Worm (Caenorhabditis elegans) whole organism, L1 larva: Measurements from ENCODE around the gene his-40.

Experiments used
- C34B4.2 ChIP-seq: sonication (generic microtip); optimal IDR thresholded peaks from 2 replicates; lab custom pipeline; 2017; ENCODE audit warnings: mild to moderate bottlenecking, missing genetic modification characterization, missing compliant biosample characterization
- Y116A8C.19 ChIP-seq: sonication (generic microtip); optimal IDR thresholded peaks from 2 replicates; lab custom pipeline; 2016; ENCODE audit warnings: missing compliant biosample characterization, missing genetic modification characterization, borderline replicate concordance
- aha-1 ChIP-seq: fragments of 150-350 bp; optimal IDR thresholded peaks from 2 replicates; lab custom pipeline; 2014; ENCODE audit warnings: missing biosample characterization, missing genetic modification characterization
- alr-1 ChIP-seq: fragments of 200-800 bp; sonication (Bioruptor generic); optimal IDR thresholded peaks from 2 replicates; lab custom pipeline; 2018; ENCODE audit warnings: borderline replicate concordance, mild to moderate bottlenecking, missing genetic modification characterization, missing compliant biosample characterization
- aly-2 ChIP-seq: fragments of 150-350 bp; optimal IDR thresholded peaks from 2 replicates; lab custom pipeline; 2014; ENCODE audit warnings: missing biosample characterization, missing genetic modification characterization
- ama-1 ChIP-seq: fragments of 150-350 bp; optimal IDR thresholded peaks from 2 replicates; lab custom pipeline; 2014
- ceh-63 ChIP-seq: fragments of 200-800 bp; sonication (Bioruptor generic); optimal IDR thresholded peaks from 2 replicates; lab custom pipeline; 2018; ENCODE audit warnings: mild to moderate bottlenecking, missing genetic modification characterization, missing compliant biosample characterization
- ceh-8 ChIP-seq: fragments of 200-800 bp; sonication (Bioruptor generic); optimal IDR thresholded peaks from 2 replicates; lab custom pipeline; 2018; ENCODE audit warnings: mild to moderate bottlenecking, missing genetic modification characterization, moderate library complexity, missing compliant biosample characterization
- ceh-82 ChIP-seq, 3 experiments: fragments of 150-350 bp in 1 of 3; sonication (generic microtip) in 2 of 3; optimal IDR thresholded peaks; 2 replicates each; lab custom pipeline; 2014 to 2017; ENCODE audit warnings: missing biosample characterization in 3 of 3, missing genetic modification characterization in 3 of 3
- ceh-88 ChIP-seq: fragments of 200-800 bp; sonication (Bioruptor generic); IDR thresholded peaks from 2 replicates; pipeline ENCODE4 v1.3.6; 2022; ENCODE audit warnings: missing genetic modification characterization, missing compliant biosample characterization
- ceh-90 ChIP-seq: sonication (generic microtip); optimal IDR thresholded peaks from 2 replicates; lab custom pipeline; 2016; ENCODE audit warnings: missing genetic modification characterization, missing compliant biosample characterization
- dpl-1 ChIP-seq, 3 experiments: fragments of 150-350 bp in 2 of 3; sonication (generic microtip) in 1 of 3; optimal IDR thresholded peaks; 2 replicates each; lab custom pipeline; 2014 to 2017; ENCODE audit warnings: missing biosample characterization in 3 of 3, missing genetic modification characterization in 3 of 3, missing genetic modification reagents in 3 of 3
- egl-27 ChIP-seq, 2 experiments: fragments of 150-350 bp in 1 of 2; sonication (generic microtip); optimal IDR thresholded peaks; 3 replicates each; lab custom pipeline; 2017 to 2018; ENCODE audit warnings: missing biosample characterization in 2 of 2, missing genetic modification characterization in 2 of 2, missing genetic modification reagents in 2 of 2
- elt-3 ChIP-seq, 6 experiments: fragments of 150-350 bp in 1 of 6; sonication (generic microtip); optimal IDR thresholded peaks; 2 replicates each; lab custom pipeline; 2017 to 2018; ENCODE audit warnings: missing biosample characterization in 6 of 6, missing genetic modification characterization in 6 of 6, inconsistent platforms in 1 of 6
- fkh-10 ChIP-seq: sonication (generic microtip); optimal IDR thresholded peaks from 2 replicates; lab custom pipeline; 2017; ENCODE audit warnings: missing biosample characterization, missing genetic modification reagents, missing genetic modification characterization
- fkh-4 ChIP-seq: sonication (generic microtip); optimal IDR thresholded peaks from 2 replicates; lab custom pipeline; 2016; ENCODE audit warnings: missing compliant biosample characterization, missing genetic modification characterization, borderline replicate concordance
- fkh-8 ChIP-seq: sonication (generic microtip); optimal IDR thresholded peaks from 2 replicates; lab custom pipeline; 2016; ENCODE audit warnings: mild to moderate bottlenecking, missing genetic modification characterization, missing compliant biosample characterization
- grh-1 ChIP-seq: fragments of 200-800 bp; sonication (Bioruptor generic); IDR thresholded peaks from 2 replicates; pipeline ENCODE4 v1.3.6; 2022; ENCODE audit warnings: missing genetic modification reagents, missing genetic modification characterization, missing compliant biosample characterization
- hlh-17 ChIP-seq: fragments of 200-800 bp; sonication (Bioruptor generic); optimal IDR thresholded peaks from 2 replicates; lab custom pipeline; 2018; ENCODE audit warnings: missing genetic modification characterization, mild to moderate bottlenecking, missing compliant biosample characterization, moderate library complexity, borderline replicate concordance
- irx-1 ChIP-seq: sonication (generic microtip); optimal IDR thresholded peaks from 2 replicates; lab custom pipeline; 2016; ENCODE audit warnings: missing genetic modification characterization, missing compliant biosample characterization
- isw-1 ChIP-seq: fragments of 200-800 bp; sonication (Bioruptor generic); IDR thresholded peaks from 2 replicates; pipeline ENCODE4 v1.3.6; 2022; ENCODE audit warnings: missing genetic modification characterization, missing compliant biosample characterization
- jun-1 ChIP-seq: fragments of 150-350 bp; optimal IDR thresholded peaks from 2 replicates; lab custom pipeline; 2014; ENCODE audit warnings: missing biosample characterization, missing genetic modification reagents, missing genetic modification characterization
- lin-13 ChIP-seq: fragments of 150-350 bp; optimal IDR thresholded peaks from 2 replicates; lab custom pipeline; 2014; ENCODE audit warnings: missing biosample characterization, missing genetic modification reagents, missing genetic modification characterization
- lin-14 ChIP-seq: fragments of 200-800 bp; sonication (Bioruptor generic); optimal IDR thresholded peaks from 2 replicates; lab custom pipeline; 2018; ENCODE audit warnings: mild to moderate bottlenecking, missing genetic modification characterization, moderate library complexity, missing compliant biosample characterization
- lin-15B ChIP-seq: fragments of 150-350 bp; sonication (generic microtip); optimal IDR thresholded peaks from 3 replicates; lab custom pipeline; 2014; ENCODE audit warnings: missing biosample characterization, missing genetic modification characterization
- lin-35 ChIP-seq, 2 experiments: fragments of 150-350 bp; optimal IDR thresholded peaks; 2 replicates each; lab custom pipeline; 2014; ENCODE audit warnings: missing biosample characterization in 2 of 2, missing genetic modification characterization in 2 of 2, missing genetic modification reagents in 2 of 2
- lin-39 ChIP-seq: fragments of 150-350 bp; optimal IDR thresholded peaks from 2 replicates; lab custom pipeline; 2014; ENCODE audit warnings: missing biosample characterization, missing genetic modification reagents, missing genetic modification characterization
- lir-3 ChIP-seq: sonication (generic microtip); optimal IDR thresholded peaks from 2 replicates; lab custom pipeline; 2016; ENCODE audit warnings: mild to moderate bottlenecking, missing genetic modification characterization, moderate library complexity, missing compliant biosample characterization; ENCODE audit not compliant: poor library complexity
- lsy-2 ChIP-seq, 2 experiments: fragments of 150-350 bp; optimal IDR thresholded peaks; 2 replicates each; lab custom pipeline; 2014; ENCODE audit warnings: missing biosample characterization in 2 of 2, missing genetic modification characterization in 2 of 2
- mef-2 ChIP-seq: fragments of 150-350 bp; optimal IDR thresholded peaks from 2 replicates; lab custom pipeline; 2014; ENCODE audit warnings: missing biosample characterization, missing genetic modification characterization
- mep-1 ChIP-seq: fragments of 150-350 bp; optimal IDR thresholded peaks from 2 replicates; lab custom pipeline; 2014; ENCODE audit warnings: missing biosample characterization, missing genetic modification characterization
- nhr-20 ChIP-seq: sonication (generic microtip); optimal IDR thresholded peaks from 2 replicates; lab custom pipeline; 2016; ENCODE audit warnings: mild to moderate bottlenecking, missing genetic modification characterization, missing compliant biosample characterization
- nhr-47 ChIP-seq: sonication (generic microtip); optimal IDR thresholded peaks from 2 replicates; lab custom pipeline; 2016; ENCODE audit warnings: mild to moderate bottlenecking, missing genetic modification characterization, moderate library complexity, missing compliant biosample characterization
- nhr-76 ChIP-seq: sonication (generic microtip); optimal IDR thresholded peaks from 2 replicates; lab custom pipeline; 2017; ENCODE audit warnings: missing biosample characterization, missing genetic modification characterization
- nhr-77 ChIP-seq: fragments of 150-350 bp; optimal IDR thresholded peaks from 2 replicates; lab custom pipeline; 2014; ENCODE audit warnings: missing biosample characterization, missing genetic modification characterization
- nhr-85 ChIP-seq: sonication (generic microtip); peaks from one replicate; lab custom pipeline; 2016; ENCODE audit warnings: missing genetic modification characterization, inconsistent platforms, missing compliant biosample characterization
- nhr-90 ChIP-seq: sonication (generic microtip); optimal IDR thresholded peaks from 2 replicates; lab custom pipeline; 2016; ENCODE audit warnings: mild to moderate bottlenecking, missing genetic modification characterization, missing compliant biosample characterization; ENCODE audit not compliant: poor library complexity
- rnt-1 ChIP-seq: sonication (generic microtip); optimal IDR thresholded peaks from 2 replicates; lab custom pipeline; 2016; ENCODE audit warnings: mild to moderate bottlenecking, missing genetic modification characterization, moderate library complexity, missing compliant biosample characterization
- snu-23 ChIP-seq: sonication (generic microtip); optimal IDR thresholded peaks from 2 replicates; lab custom pipeline; 2016; ENCODE audit warnings: missing genetic modification characterization, missing compliant biosample characterization
- sox-4 ChIP-seq: sonication (generic microtip); optimal IDR thresholded peaks from 2 replicates; lab custom pipeline; 2016; ENCODE audit warnings: missing genetic modification characterization, missing compliant biosample characterization
- sptf-1 ChIP-seq: fragments of 150-350 bp; optimal IDR thresholded peaks from 2 replicates; lab custom pipeline; 2014; ENCODE audit warnings: missing biosample characterization, missing genetic modification characterization
- tlp-1 ChIP-seq: fragments of 150-350 bp; optimal IDR thresholded peaks from 2 replicates; lab custom pipeline; 2014; ENCODE audit warnings: missing biosample characterization, missing genetic modification characterization
- unc-130 ChIP-seq: fragments of 150-350 bp; optimal IDR thresholded peaks from 2 replicates; lab custom pipeline; 2017; ENCODE audit warnings: missing biosample characterization, missing genetic modification characterization, inconsistent platforms
- unc-30 ChIP-seq: sonication (generic microtip); optimal IDR thresholded peaks from 2 replicates; lab custom pipeline; 2017; ENCODE audit warnings: missing biosample characterization, missing genetic modification characterization
- unc-62 ChIP-seq: fragments of 150-350 bp; optimal IDR thresholded peaks from 2 replicates; lab custom pipeline; 2014; ENCODE audit warnings: missing biosample characterization, missing genetic modification reagents, missing genetic modification characterization
- unc-86 ChIP-seq: sonication (generic microtip); optimal IDR thresholded peaks from 2 replicates; lab custom pipeline; 2016; ENCODE audit warnings: missing genetic modification characterization, missing compliant biosample characterization

Gene his-40

ce11 chrX:7309775-7310174 lies at the start of gene his-40, which contains the start of gene his-38:
his-40 (plus strand) TSS chrX:7310110.
his-38 (minus strand) TSS chrX:7309875.
- TF ChIP-seq tlp-1 (no peak), rnt-1 (tag; lab: Kevin White, UChicago) (peak; percentile 23), nhr-20 (tag; lab: Kevin White, UChicago) (peak; percentile 20), sox-4 (tag; lab: Kevin White, UChicago) (no peak), lir-3 (tag; lab: Kevin White, UChicago) (no peak), snu-23 (GFP tag; lab: Kevin White, UChicago) (peak; percentile 4), lin-14 (GFP tag; lab: Kevin White, UChicago) (peak; percentile 16), dpl-1 (GFP tag; optimal IDR thresholded peaks at IDR 0.05; lab: Kevin White, UChicago) (no peak), hlh-17 (GFP tag; lab: Kevin White, UChicago) (no peak), nhr-85 (tag; lab: Kevin White, UChicago) (peak; percentile 49)

- no peak for TF ChIP-seq mep-1 (tag; lab: Kevin White, UChicago)
- TF ChIP-seq ceh-90 (tag; lab: Kevin White, UChicago), result no peak
- no peak for TF ChIP-seq alr-1 (tag; lab: Kevin White, UChicago)
- no peak for TF ChIP-seq unc-130 (tag; lab: Kevin White, UChicago)
- no peak for TF ChIP-seq C34B4.2 (tag; lab: Kevin White, UChicago)
- TF ChIP-seq nhr-76 (tag; lab: Kevin White, UChicago), result no peak
- no peak for TF ChIP-seq ceh-63 (GFP tag; lab: Kevin White, UChicago)
- TF ChIP-seq mef-2, result no peak
- TF ChIP-seq nhr-90, result no peak
- no peak for TF ChIP-seq unc-62 (GFP tag; lab: Kevin White, UChicago)
- no peak for TF ChIP-seq lin-39 (tag; lab: Kevin White, UChicago)
- no peak for TF ChIP-seq aha-1 (tag; lab: Kevin White, UChicago)
- no peak for TF ChIP-seq lin-15B (tag; lab: Kevin White, UChicago)
- TF ChIP-seq ceh-88 (GFP tag; lab: Robert Waterston, UW), result no peak
- no peak for TF ChIP-seq fkh-10 (GFP tag; lab: Kevin White, UChicago)
- no peak for TF ChIP-seq ama-1 (lab: Kevin White, UChicago)
- TF ChIP-seq ceh-8, result no peak
- TF ChIP-seq lin-13, result no peak
- no peak for TF ChIP-seq fkh-8 (tag; lab: Kevin White, UChicago)
- TF ChIP-seq, all 84 proteins: peak for 0
Observed at ce11 chrX:7260327-7261019, 49.4 kb upstream of the his-40 start, which contains the start of gene lact-1. lact-1 (minus strand) TSS chrX:7260377.

ce11 chrX:7264591-7265306 lies 45.2 kb upstream of the his-40 start:
- TF ChIP-seq lin-14 (GFP tag; lab: Kevin White, UChicago), result peak; percentile 97
- TF ChIP-seq unc-30 (tag; lab: Kevin White, UChicago), result no peak
- TF ChIP-seq lin-35 (GFP tag; optimal IDR thresholded peaks at IDR 0.05; lab: Kevin White, UChicago), result peak; percentile 69 to 79
- peak; percentile 68 for TF ChIP-seq irx-1 (tag; lab: Kevin White, UChicago)
- peak; percentile 74 for TF ChIP-seq unc-86 (tag; lab: Kevin White, UChicago)
- peak; percentile 60 to 85 for TF ChIP-seq lsy-2 (tag; optimal IDR thresholded peaks at IDR 0.05; lab: Kevin White, UChicago)
- TF ChIP-seq isw-1 (GFP tag; lab: Robert Waterston, UW), result peak; percentile 61
- peak; percentile 97 for TF ChIP-seq snu-23 (GFP tag; lab: Kevin White, UChicago)
- peak; percentile 18 for TF ChIP-seq lir-3 (tag; lab: Kevin White, UChicago)
- TF ChIP-seq ceh-82 (tag; optimal IDR thresholded peaks at IDR 0.05; lab: Kevin White, UChicago), result peak; percentile 44 to 85 (median 71)
- TF ChIP-seq egl-27 (tag; optimal IDR thresholded peaks at IDR 0.05; lab: Kevin White, UChicago), result peak in 1 of 2 experiments; percentile 73
- TF ChIP-seq sptf-1 (tag; lab: Kevin White, UChicago), result no peak
- TF ChIP-seq mef-2, result peak; percentile 68
- TF ChIP-seq nhr-47 (tag; lab: Kevin White, UChicago), result peak; percentile 86
- TF ChIP-seq nhr-77 (tag; lab: Kevin White, UChicago), result peak; percentile 90
- TF ChIP-seq jun-1 (tag; lab: Kevin White, UChicago), result peak; percentile 74
- TF ChIP-seq Y116A8C.19, result no peak
- TF ChIP-seq fkh-4, result peak; percentile 58
- peak; percentile 47 for TF ChIP-seq grh-1 (GFP tag; lab: Robert Waterston, UW)
- TF ChIP-seq aly-2 (tag; lab: Kevin White, UChicago), result peak; percentile 52
- TF ChIP-seq fkh-8 (tag; lab: Kevin White, UChicago), result peak; percentile 82
- no peak for TF ChIP-seq ceh-88 (GFP tag; lab: Robert Waterston, UW)
- peak in 3 of 6 experiments; percentile 62 to 86 (median 77) for TF ChIP-seq elt-3 (tag; optimal IDR thresholded peaks at IDR 0.05; lab: Kevin White, UChicago)
- peak; percentile 93 for TF ChIP-seq nhr-20 (tag; lab: Kevin White, UChicago)
